Fruit fly (Drosophila melanogaster) whole organism, prepupa: ENCODE measurements around the gene spn-F.
A peak's percentile ranks its signal among the peaks of the same experiment; 100 is the strongest.

Experiments used
- Blimp-1 ChIP-seq: fragments of 200-800 bp; sonication (Bioruptor generic); optimal IDR thresholded peaks from 3 replicates; lab custom pipeline; 2017; ENCODE audit warnings: missing biosample characterization, missing genetic modification characterization, mild to moderate bottlenecking, moderate library complexity, missing genetic modification reagents
- CG10631 ChIP-seq: fragments of 200-800 bp; sonication (Bioruptor generic); optimal IDR thresholded peaks from 2 replicates; lab custom pipeline; 2016; ENCODE audit warnings: missing biosample characterization, missing genetic modification characterization
- CG11294 ChIP-seq: fragments of 200-800 bp; sonication (Bioruptor generic); IDR thresholded peaks from 2 replicates; pipeline ENCODE4 v1.3.6; 2022; ENCODE audit warnings: missing biosample characterization, missing genetic modification characterization
- CG11762 ChIP-seq: fragments of 200-800 bp; sonication (Bioruptor generic); optimal IDR thresholded peaks from 3 replicates; lab custom pipeline; 2016; ENCODE audit warnings: missing biosample characterization, missing genetic modification characterization; ENCODE audit not compliant: insufficient read depth
- CG11902 ChIP-seq: fragments of 200-800 bp; sonication (Bioruptor generic); optimal IDR thresholded peaks from 3 replicates; lab custom pipeline; 2016; ENCODE audit warnings: missing biosample characterization, missing genetic modification characterization
- CG15336 ChIP-seq: fragments of 200-800 bp; sonication (Bioruptor generic); IDR thresholded peaks from 2 replicates; pipeline ENCODE4 v1.3.6; 2022; ENCODE audit warnings: missing biosample characterization, missing genetic modification characterization
- CG1621 ChIP-seq: fragments of 200-800 bp; sonication (Bioruptor generic); optimal IDR thresholded peaks from 3 replicates; lab custom pipeline; 2018; ENCODE audit warnings: missing biosample characterization, mild to moderate bottlenecking, missing genetic modification characterization
- CG32006 ChIP-seq: fragments of 200-800 bp; sonication (Bioruptor generic); optimal IDR thresholded peaks from 3 replicates; lab custom pipeline; 2017; ENCODE audit warnings: missing biosample characterization, mild to moderate bottlenecking, missing genetic modification characterization
- CG34406 ChIP-seq: fragments of 200-800 bp; sonication (Bioruptor generic); optimal IDR thresholded peaks from 3 replicates; lab custom pipeline; 2016; ENCODE audit warnings: missing biosample characterization, missing genetic modification characterization
- CG3919 ChIP-seq: fragments of 200-800 bp; sonication (Bioruptor generic); optimal IDR thresholded peaks from 3 replicates; lab custom pipeline; 2016; ENCODE audit warnings: missing biosample characterization, missing genetic modification characterization
- CG4318 ChIP-seq: fragments of 200-800 bp; sonication (Bioruptor generic); optimal IDR thresholded peaks from 3 replicates; lab custom pipeline; 2017; ENCODE audit warnings: missing biosample characterization, mild to moderate bottlenecking, missing genetic modification characterization
- CG6163 ChIP-seq: fragments of 200-800 bp; sonication (Bioruptor generic); IDR thresholded peaks from 3 replicates; pipeline ENCODE4 v1.3.6; 2022; ENCODE audit warnings: missing biosample characterization, missing genetic modification characterization
- CG6276 ChIP-seq: fragments of 200-800 bp; sonication (Bioruptor generic); optimal IDR thresholded peaks from 2 replicates; lab custom pipeline; 2017; ENCODE audit warnings: missing biosample characterization, mild to moderate bottlenecking, missing genetic modification characterization
- CG6792 ChIP-seq: fragments of 200-800 bp; sonication (Bioruptor generic); optimal IDR thresholded peaks from 3 replicates; lab custom pipeline; 2016; ENCODE audit warnings: missing biosample characterization, missing genetic modification characterization
- CG6808 ChIP-seq: fragments of 200-800 bp; sonication (Bioruptor generic); optimal IDR thresholded peaks from 3 replicates; lab custom pipeline; 2017; ENCODE audit warnings: missing biosample characterization, missing genetic modification characterization, mild to moderate bottlenecking, moderate library complexity, missing genetic modification reagents
- CG7368 ChIP-seq: fragments of 200-800 bp; sonication (Bioruptor generic); optimal IDR thresholded peaks from 3 replicates; lab custom pipeline; 2016; ENCODE audit warnings: missing biosample characterization, missing genetic modification characterization
- CG8119 ChIP-seq: fragments of 200-800 bp; sonication (Bioruptor generic); IDR thresholded peaks from 3 replicates; pipeline ENCODE4 v1.3.6; 2022; ENCODE audit warnings: missing biosample characterization, missing genetic modification characterization
- Eip75B ChIP-seq: fragments of 200-800 bp; sonication (Bioruptor generic); optimal IDR thresholded peaks from 3 replicates; lab custom pipeline; 2016; ENCODE audit warnings: missing biosample characterization, missing genetic modification characterization
- Eip78C ChIP-seq: fragments of 200-800 bp; sonication (Bioruptor generic); peaks from one replicate; lab custom pipeline; 2016; ENCODE audit warnings: missing biosample characterization, missing genetic modification characterization
- Eip93F ChIP-seq: fragments of 200-800 bp; sonication (Bioruptor generic); optimal IDR thresholded peaks from 2 replicates; lab custom pipeline; 2016; ENCODE audit warnings: missing biosample characterization, mild to moderate bottlenecking, missing genetic modification characterization
- Gug ChIP-seq: fragments of 200-800 bp; sonication (Bioruptor generic); IDR thresholded peaks from 2 replicates; pipeline ENCODE4 v1.3.6; 2022; ENCODE audit warnings: missing biosample characterization, missing genetic modification characterization
- Hr39 ChIP-seq: fragments of 200-800 bp; sonication (Bioruptor generic); optimal IDR thresholded peaks from 2 replicates; lab custom pipeline; 2016; ENCODE audit warnings: missing biosample characterization, missing genetic modification characterization
- Hr4 ChIP-seq: fragments of 200-800 bp; sonication (Bioruptor generic); optimal IDR thresholded peaks from 3 replicates; lab custom pipeline; 2016; ENCODE audit warnings: missing biosample characterization, missing genetic modification characterization
- Lpt ChIP-seq: fragments of 200-800 bp; sonication (Bioruptor generic); optimal IDR thresholded peaks from 3 replicates; lab custom pipeline; 2016; ENCODE audit warnings: missing biosample characterization, missing genetic modification characterization
- Met ChIP-seq: fragments of 200-800 bp; sonication (Bioruptor generic); optimal IDR thresholded peaks from 3 replicates; lab custom pipeline; 2016; ENCODE audit warnings: missing biosample characterization, missing genetic modification characterization
- OdsH ChIP-seq: fragments of 200-800 bp; sonication (Bioruptor generic); optimal IDR thresholded peaks from 3 replicates; lab custom pipeline; 2016; ENCODE audit warnings: missing biosample characterization, missing genetic modification characterization
- Smox ChIP-seq: fragments of 200-800 bp; sonication (Bioruptor generic); optimal IDR thresholded peaks from 3 replicates; lab custom pipeline; 2016; ENCODE audit warnings: missing biosample characterization, missing genetic modification characterization
- Sox102F ChIP-seq: fragments of 200-800 bp; sonication (Bioruptor generic); optimal IDR thresholded peaks from 2 replicates; lab custom pipeline; 2016; ENCODE audit warnings: missing biosample characterization, mild to moderate bottlenecking, missing genetic modification characterization
- Sox14 ChIP-seq: fragments of 200-800 bp; sonication (Bioruptor generic); optimal IDR thresholded peaks from 3 replicates; lab custom pipeline; 2016; ENCODE audit warnings: missing biosample characterization, missing genetic modification characterization
- Sox15 ChIP-seq: fragments of 200-800 bp; sonication (Bioruptor generic); optimal IDR thresholded peaks from 3 replicates; lab custom pipeline; 2016; ENCODE audit warnings: missing biosample characterization, missing genetic modification characterization
- achi ChIP-seq: fragments of 200-800 bp; sonication (Bioruptor generic); optimal IDR thresholded peaks from 3 replicates; lab custom pipeline; 2016; ENCODE audit warnings: missing biosample characterization, missing genetic modification characterization
- acj6 ChIP-seq: fragments of 200-800 bp; sonication (Bioruptor generic); optimal IDR thresholded peaks from 3 replicates; lab custom pipeline; 2016; ENCODE audit warnings: missing biosample characterization, missing genetic modification characterization
- cyc ChIP-seq: fragments of 200-800 bp; sonication (Bioruptor generic); optimal IDR thresholded peaks from 3 replicates; lab custom pipeline; 2016; ENCODE audit warnings: missing biosample characterization, missing genetic modification characterization
- dac ChIP-seq: fragments of 200-800 bp; sonication (Bioruptor generic); optimal IDR thresholded peaks from 2 replicates; lab custom pipeline; 2017; ENCODE audit warnings: missing biosample characterization, mild to moderate bottlenecking, missing genetic modification characterization
- eg ChIP-seq: fragments of 200-800 bp; sonication (Bioruptor generic); IDR thresholded peaks from 3 replicates; pipeline ENCODE4 v1.3.6; 2022; ENCODE audit warnings: missing biosample characterization, missing genetic modification characterization
- esn ChIP-seq: fragments of 200-800 bp; sonication (Bioruptor generic); optimal IDR thresholded peaks from 2 replicates; lab custom pipeline; 2016; ENCODE audit warnings: missing biosample characterization, mild to moderate bottlenecking, missing genetic modification characterization, moderate library complexity
- fd85E ChIP-seq: fragments of 200-800 bp; sonication (Bioruptor generic); optimal IDR thresholded peaks from 3 replicates; lab custom pipeline; 2016; ENCODE audit warnings: missing biosample characterization, missing genetic modification characterization
- fkh ChIP-seq: fragments of 200-800 bp; sonication (Bioruptor generic); optimal IDR thresholded peaks from 3 replicates; lab custom pipeline; 2017; ENCODE audit warnings: missing biosample characterization, mild to moderate bottlenecking, missing genetic modification characterization, moderate library complexity
- salr ChIP-seq, 2 experiments: fragments of 200-800 bp; sonication (Bioruptor generic); optimal IDR thresholded peaks; 3 replicates each; lab custom pipeline; 2016 to 2018; ENCODE audit warnings: missing biosample characterization in 2 of 2, missing genetic modification characterization in 2 of 2, mild to moderate bottlenecking in 1 of 2
- spab ChIP-seq: fragments of 200-800 bp; sonication (Bioruptor generic); optimal IDR thresholded peaks from 2 replicates; lab custom pipeline; 2017; ENCODE audit warnings: missing biosample characterization, mild to moderate bottlenecking, missing genetic modification characterization, missing genetic modification reagents
- ss ChIP-seq, 2 experiments: fragments of 200-800 bp; sonication (Bioruptor generic); optimal IDR thresholded peaks; 2 replicates in 1 of 2; 3 replicates in 1 of 2; lab custom pipeline; 2017 to 2018; ENCODE audit warnings: mild to moderate bottlenecking in 2 of 2, missing biosample characterization in 2 of 2, missing genetic modification characterization in 2 of 2, moderate library complexity in 1 of 2
- svp ChIP-seq: fragments of 200-800 bp; sonication (Bioruptor generic); peaks from one replicate; lab custom pipeline; 2016; ENCODE audit warnings: missing biosample characterization, missing genetic modification characterization

The spn-F gene

DNA sequence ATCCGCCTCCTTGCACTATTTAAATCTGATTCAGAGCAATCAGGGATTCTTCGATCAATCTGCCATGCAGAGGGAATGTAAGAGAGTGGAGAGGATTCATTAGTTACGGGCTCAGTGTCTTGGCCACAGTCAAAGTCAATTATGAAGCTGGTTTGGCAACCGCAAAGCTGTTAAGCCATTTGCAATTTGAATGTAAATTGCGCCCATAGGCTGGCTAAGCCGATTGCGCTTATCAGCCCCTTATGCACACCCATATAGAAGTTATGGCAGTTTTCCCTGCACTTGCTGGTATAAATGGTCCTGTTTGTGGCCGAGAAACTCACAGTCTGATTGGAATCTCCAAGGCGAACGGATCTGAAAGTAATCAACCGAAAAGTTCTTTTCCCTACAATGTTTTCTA is 7.4 kb downstream of the spn-F start, which contains the start of gene CAH5:
Gene CAH5, plus strand, starts transcription at position 301 of the 400 bp plus-strand sequence.
- TF ChIP-seq CG6808 (GFP tag; lab: Kevin White, UChicago) = no peak
- no peak for TF ChIP-seq Eip93F (GFP tag; lab: Kevin White, UChicago)
- TF ChIP-seq CG8119 (GFP tag; lab: Robert Waterston, UW) = no peak
- TF ChIP-seq CG7368 (GFP tag; lab: Kevin White, UChicago) = no peak
- no peak for TF ChIP-seq Gug (GFP tag; lab: Robert Waterston, UW)
- TF ChIP-seq Sox102F (GFP tag; lab: Kevin White, UChicago) = no peak
- no peak for TF ChIP-seq Eip75B (GFP tag; lab: Kevin White, UChicago)
- no peak for TF ChIP-seq esn (GFP tag; lab: Kevin White, UChicago)
- no peak for TF ChIP-seq CG6276 (GFP tag; lab: Kevin White, UChicago)
- no peak for TF ChIP-seq CG32006 (GFP tag; lab: Kevin White, UChicago)
- TF ChIP-seq eg (GFP tag; lab: Robert Waterston, UW) = no peak
- TF ChIP-seq Sox15 (GFP tag; lab: Kevin White, UChicago) = no peak
- no peak for TF ChIP-seq cyc
- no peak for TF ChIP-seq fkh (GFP tag; lab: Kevin White, UChicago)
- TF ChIP-seq spab = no peak
- TF ChIP-seq Blimp-1 (GFP tag; lab: Kevin White, UChicago) = no peak
- TF ChIP-seq CG6792 (GFP tag; lab: Kevin White, UChicago) = no peak

DNA sequence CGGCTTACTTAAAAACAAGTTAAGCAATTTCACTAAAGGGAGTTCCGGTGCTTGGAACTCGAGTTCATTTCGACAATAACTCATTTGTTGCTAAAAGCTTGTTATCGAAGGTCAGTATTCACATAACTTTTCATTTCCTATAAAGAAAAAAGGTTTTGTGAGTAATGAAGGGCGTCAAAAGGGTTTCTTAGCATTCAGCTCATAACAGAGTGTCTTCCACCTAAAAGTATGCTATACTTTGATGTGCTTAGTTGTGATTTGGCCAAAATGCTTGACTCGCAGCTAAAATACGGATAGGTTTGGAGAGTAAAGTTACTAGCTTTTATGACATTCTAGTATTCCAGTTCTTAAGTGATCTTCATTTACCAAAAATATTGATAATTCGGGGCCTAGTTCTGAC is 9.0 kb downstream of the spn-F start:
- no peak for TF ChIP-seq CG11902 (GFP tag; lab: Kevin White, UChicago)
- no peak for TF ChIP-seq dac (GFP tag; lab: Kevin White, UChicago)
- TF ChIP-seq Lpt (GFP tag; lab: Kevin White, UChicago) = no peak
- TF ChIP-seq acj6 (GFP tag; lab: Kevin White, UChicago) = no peak
- TF ChIP-seq CG34406 = no peak
- TF ChIP-seq fd85E (GFP tag; lab: Kevin White, UChicago) = no peak
- no peak for TF ChIP-seq Sox102F (GFP tag; lab: Kevin White, UChicago)
- no peak for TF ChIP-seq CG3919 (GFP tag; lab: Kevin White, UChicago)
- TF ChIP-seq CG6163 (GFP tag; lab: Robert Waterston, UW) = no peak
- TF ChIP-seq CG32006 (GFP tag; lab: Kevin White, UChicago) = no peak
- no peak for TF ChIP-seq CG10631
- no peak for TF ChIP-seq CG4318 (GFP tag; lab: Kevin White, UChicago)

DNA sequence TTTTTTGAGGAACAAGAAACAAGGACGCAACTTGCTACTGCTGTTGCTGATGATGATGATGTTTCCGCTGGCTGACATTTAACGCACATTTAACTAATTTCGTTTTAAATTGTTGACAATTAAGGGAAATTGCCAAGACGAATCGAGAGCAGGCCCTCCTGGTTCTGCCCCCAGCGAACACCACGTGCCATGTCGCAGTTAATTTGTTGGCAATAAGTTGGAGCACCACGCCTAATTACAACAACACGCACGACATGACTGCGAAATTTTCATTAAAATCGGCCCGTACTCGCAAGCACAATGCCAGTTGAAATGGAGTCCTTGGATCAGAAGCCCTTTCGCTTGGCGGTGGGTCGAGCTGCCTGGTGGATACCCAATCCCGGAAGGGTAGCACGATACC is 10.5 kb downstream of the spn-F start, which contains the start of gene ppk24:
Gene ppk24, plus strand, starts transcription at position 301 of the 400 bp plus-strand sequence.
- TF ChIP-seq CG11294 (GFP tag; lab: Robert Waterston, UW) (no peak), salr (GFP tag; optimal IDR thresholded peaks at IDR 0.05; lab: Kevin White, UChicago) (no peak), CG11762 (GFP tag; lab: Kevin White, UChicago) (no peak), Sox14 (GFP tag; lab: Kevin White, UChicago) (no peak), esn (GFP tag; lab: Kevin White, UChicago) (no peak)

DNA sequence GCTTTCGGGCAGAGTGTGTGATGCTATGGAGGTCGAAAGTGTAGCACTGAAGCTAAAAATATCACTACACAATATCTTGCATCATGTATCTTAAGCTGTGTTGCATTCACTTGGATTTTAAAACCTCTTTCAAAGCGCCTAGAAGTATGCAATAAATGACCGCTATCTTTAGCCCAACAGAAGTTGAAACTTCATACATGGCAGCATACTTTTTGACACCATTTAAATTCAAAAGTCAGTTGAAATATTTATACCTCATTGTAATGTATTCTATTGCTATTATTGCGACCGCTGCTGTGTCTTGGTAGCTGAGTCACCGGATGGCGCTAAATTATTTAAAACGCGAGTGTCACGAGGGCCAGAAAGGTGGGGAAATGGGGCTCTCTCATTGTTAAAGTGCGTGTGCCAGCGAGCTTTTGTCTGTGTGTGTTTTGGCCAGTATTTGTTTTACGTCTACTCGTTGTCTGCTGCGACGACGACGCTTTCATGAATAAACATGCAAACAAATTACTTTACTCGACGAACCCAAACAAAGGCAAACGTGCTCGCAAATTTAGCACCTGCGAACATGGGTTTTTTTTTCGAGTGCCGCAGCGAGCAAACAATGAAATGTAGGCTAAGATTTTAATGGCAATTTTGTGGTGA is 16.0 kb downstream of the spn-F start:
- peak; percentile 23 for TF ChIP-seq Hr4 (GFP tag; lab: Kevin White, UChicago)
- no peak for TF ChIP-seq Sox14 (GFP tag; lab: Kevin White, UChicago)
- TF ChIP-seq svp = peak; percentile 31
- peak; percentile 18 for TF ChIP-seq Eip75B (GFP tag; lab: Kevin White, UChicago)
- no peak for TF ChIP-seq Hr39 (GFP tag; lab: Kevin White, UChicago)
- TF ChIP-seq OdsH = no peak
- TF ChIP-seq CG6808 (GFP tag; lab: Kevin White, UChicago) = no peak
- TF ChIP-seq CG15336 = peak; percentile 37
- peak; percentile 75 for TF ChIP-seq fkh (GFP tag; lab: Kevin White, UChicago)
- TF ChIP-seq CG6276 (GFP tag; lab: Kevin White, UChicago) = no peak
- TF ChIP-seq Eip78C = peak; percentile 55
- peak; percentile 9 for TF ChIP-seq achi (GFP tag; lab: Kevin White, UChicago)
- TF ChIP-seq ss (GFP tag; optimal IDR thresholded peaks at IDR 0.05; lab: Kevin White, UChicago) = no peak
- TF ChIP-seq CG32006 (GFP tag; lab: Kevin White, UChicago) = peak; percentile 37
- no peak for TF ChIP-seq CG1621 (tag; lab: Kevin White, UChicago)
- TF ChIP-seq CG8119 (GFP tag; lab: Robert Waterston, UW) = 0 out of 3 replicates have a peak, but pooled peaks have one; percentile 19
- TF ChIP-seq Smox (GFP tag; lab: Kevin White, UChicago) = no peak
- TF ChIP-seq Lpt (GFP tag; lab: Kevin White, UChicago) = no peak
- peak; percentile 19 for TF ChIP-seq esn (GFP tag; lab: Kevin White, UChicago)
- peak; percentile 7 for TF ChIP-seq Sox102F (GFP tag; lab: Kevin White, UChicago)
- TF ChIP-seq Met (GFP tag; lab: Kevin White, UChicago) = peak; percentile 9
- no peak for TF ChIP-seq fd85E (GFP tag; lab: Kevin White, UChicago)
